Fruit fly (Drosophila melanogaster) whole organism, embryonic: Measurements from ENCODE around the gene CG17996.
A peak's percentile ranks its signal among the peaks of the same experiment; 100 is the strongest.

Experiments used
- BEAF-32 ChIP-seq: fragments of 200-800 bp; sonication (Bioruptor generic); optimal IDR thresholded peaks from 3 replicates; lab custom pipeline; 2017; ENCODE audit warnings: missing biosample characterization, missing genetic modification characterization, mild to moderate bottlenecking, moderate library complexity, missing genetic modification reagents
- CG10147 ChIP-seq: fragments of 200-800 bp; sonication (Bioruptor generic); optimal IDR thresholded peaks from 2 replicates; lab custom pipeline; 2019; ENCODE audit warnings: missing biosample characterization, mild to moderate bottlenecking, missing genetic modification characterization, moderate library complexity
- CG10462 ChIP-seq: fragments of 200-800 bp; sonication (Bioruptor generic); optimal IDR thresholded peaks from 2 replicates; lab custom pipeline; 2016; ENCODE audit warnings: missing biosample characterization, missing genetic modification characterization
- CG11456 ChIP-seq: fragments of 200-800 bp; sonication (Bioruptor generic); IDR thresholded peaks from 3 replicates; pipeline ENCODE4 v1.3.6; 2022; ENCODE audit warnings: missing biosample characterization, missing genetic modification characterization
- CG12104 ChIP-seq: fragments of 200-800 bp; sonication (Bioruptor generic); optimal IDR thresholded peaks from 3 replicates; lab custom pipeline; 2016; ENCODE audit warnings: missing biosample characterization, missing genetic modification characterization
- CG1233 ChIP-seq: fragments of 200-800 bp; sonication (Bioruptor generic); optimal IDR thresholded peaks from 4 replicates; lab custom pipeline; 2018; ENCODE audit warnings: missing biosample characterization, mild to moderate bottlenecking, missing genetic modification characterization
- CG13424 ChIP-seq: fragments of 200-800 bp; sonication (Bioruptor generic); optimal IDR thresholded peaks from 2 replicates; lab custom pipeline; 2019; ENCODE audit warnings: missing biosample characterization, mild to moderate bottlenecking, missing genetic modification characterization, moderate library complexity
- CG1602 ChIP-seq: fragments of 200-800 bp; sonication (Bioruptor generic); optimal IDR thresholded peaks from 3 replicates; lab custom pipeline; 2016; ENCODE audit warnings: missing biosample characterization, missing genetic modification characterization
- CG17829 ChIP-seq: fragments of 200-800 bp; optimal IDR thresholded peaks from 2 replicates; lab custom pipeline; 2019; ENCODE audit warnings: missing biosample characterization, mild to moderate bottlenecking, missing genetic modification characterization, moderate library complexity
- CG18764 ChIP-seq: fragments of 200-800 bp; sonication (Bioruptor generic); optimal IDR thresholded peaks from 3 replicates; lab custom pipeline; 2016; ENCODE audit warnings: missing biosample characterization, missing genetic modification characterization
- CG2120 ChIP-seq: fragments of 200-800 bp; sonication (Bioruptor generic); optimal IDR thresholded peaks from 3 replicates; lab custom pipeline; 2016; ENCODE audit warnings: missing biosample characterization, missing genetic modification characterization
- CG2889 ChIP-seq: fragments of 200-800 bp; sonication (Bioruptor generic); IDR thresholded peaks from 3 replicates; pipeline ENCODE4 v1.3.6; 2022; ENCODE audit warnings: missing biosample characterization, missing genetic modification characterization
- CG30403 ChIP-seq: fragments of 200-800 bp; sonication (Bioruptor generic); optimal IDR thresholded peaks from 3 replicates; lab custom pipeline; 2016; ENCODE audit warnings: missing biosample characterization, missing genetic modification characterization
- CG34224 ChIP-seq: fragments of 200-800 bp; sonication (Bioruptor generic); IDR thresholded peaks from 3 replicates; pipeline ENCODE4 v1.3.6; 2022; ENCODE audit warnings: missing biosample characterization, missing genetic modification characterization; ENCODE audit not compliant: partially characterized antibody
- CG3838 ChIP-seq: fragments of 200-800 bp; sonication (Bioruptor generic); optimal IDR thresholded peaks from 3 replicates; lab custom pipeline; 2016; ENCODE audit warnings: missing biosample characterization, missing genetic modification characterization
- CG6254 ChIP-seq: fragments of 200-800 bp; sonication (Bioruptor generic); optimal IDR thresholded peaks from 3 replicates; lab custom pipeline; 2017; ENCODE audit warnings: mild to moderate bottlenecking, missing biosample characterization, missing genetic modification reagents, missing genetic modification characterization
- CG6654 ChIP-seq: fragments of 200-800 bp; sonication (Bioruptor generic); optimal IDR thresholded peaks from 2 replicates; lab custom pipeline; 2017; ENCODE audit warnings: missing biosample characterization, mild to moderate bottlenecking, missing genetic modification characterization
- CG6689 ChIP-seq: fragments of 200-800 bp; sonication (Bioruptor generic); IDR thresholded peaks from 2 replicates; pipeline ENCODE4 v1.3.6; 2022; ENCODE audit warnings: missing biosample characterization, missing genetic modification characterization
- CG7357 ChIP-seq: fragments of 200-800 bp; sonication (Bioruptor generic); IDR thresholded peaks from 3 replicates; pipeline ENCODE4 v1.3.6; 2022; ENCODE audit warnings: missing biosample characterization, missing genetic modification characterization
- CG7928 ChIP-seq: fragments of 200-800 bp; sonication (Bioruptor generic); optimal IDR thresholded peaks from 2 replicates; lab custom pipeline; 2017; ENCODE audit warnings: missing biosample characterization, mild to moderate bottlenecking, missing genetic modification characterization
- CG8281 ChIP-seq: fragments of 200-800 bp; sonication (Bioruptor generic); optimal IDR thresholded peaks from 2 replicates; lab custom pipeline; 2018; ENCODE audit warnings: missing biosample characterization, mild to moderate bottlenecking, missing genetic modification characterization, moderate library complexity
- CG9727 ChIP-seq: fragments of 200-800 bp; sonication (Bioruptor generic); optimal IDR thresholded peaks from 3 replicates; lab custom pipeline; 2017; ENCODE audit warnings: missing biosample characterization, mild to moderate bottlenecking, missing genetic modification characterization
- CG9932 ChIP-seq: fragments of 200-800 bp; sonication (Bioruptor generic); IDR thresholded peaks from 2 replicates; pipeline ENCODE4 v1.3.6; 2022; ENCODE audit warnings: missing biosample characterization, missing genetic modification characterization
- Dll ChIP-seq: fragments of 200-800 bp; sonication (Bioruptor generic); IDR thresholded peaks from 4 replicates; pipeline ENCODE4 v1.3.6; 2022; ENCODE audit warnings: missing biosample characterization, missing genetic modification characterization; ENCODE audit not compliant: partially characterized antibody
- Ets65A ChIP-seq: fragments of 200-800 bp; sonication (Bioruptor generic); peaks from one replicate; lab custom pipeline; 2016; ENCODE audit warnings: missing biosample characterization, missing genetic modification characterization
- H15 ChIP-seq: fragments of 200-800 bp; sonication (Bioruptor generic); IDR thresholded peaks from 3 replicates; pipeline ENCODE4 v1.3.6; 2022; ENCODE audit warnings: missing biosample characterization, missing genetic modification characterization
- Hand ChIP-seq: fragments of 200-800 bp; sonication (Bioruptor generic); optimal IDR thresholded peaks from 2 replicates; lab custom pipeline; 2017; ENCODE audit warnings: mild to moderate bottlenecking, missing biosample characterization, missing genetic modification reagents, missing genetic modification characterization
- Hmx ChIP-seq: fragments of 200-800 bp; sonication (Bioruptor generic); optimal IDR thresholded peaks from 2 replicates; lab custom pipeline; 2016; ENCODE audit warnings: missing biosample characterization, missing genetic modification characterization
- Hr78 ChIP-seq, 2 experiments: fragments of 200-800 bp in 1 of 2; fragments of >200 bp in 1 of 2; sonication (Bioruptor generic) in 1 of 2; optimal IDR thresholded peaks; 2 replicates each; lab custom pipeline; 2017 to 2019; ENCODE audit warnings: missing biosample characterization in 2 of 2, missing genetic modification characterization in 2 of 2, mild to moderate bottlenecking in 1 of 2, moderate library complexity in 1 of 2
- MBD-R2 ChIP-seq: fragments of 200-800 bp; sonication (Bioruptor generic); IDR thresholded peaks from 2 replicates; pipeline ENCODE4 v1.3.6; 2022; ENCODE audit warnings: missing biosample characterization, missing genetic modification characterization
- MTF-1 ChIP-seq: fragments of 200-800 bp; sonication (Bioruptor generic); optimal IDR thresholded peaks from 2 replicates; lab custom pipeline; 2018; ENCODE audit warnings: missing biosample characterization, mild to moderate bottlenecking, missing genetic modification characterization, borderline replicate concordance
- NFAT ChIP-seq: fragments of 200-800 bp; sonication (Bioruptor generic); IDR thresholded peaks from 2 replicates; pipeline ENCODE4 v1.3.6; 2022; ENCODE audit warnings: missing biosample characterization, missing genetic modification characterization
- Ptx1 ChIP-seq: fragments of 200-800 bp; sonication (Bioruptor generic); IDR thresholded peaks from 2 replicates; pipeline ENCODE4 v1.3.6; 2022; ENCODE audit warnings: missing biosample characterization, missing genetic modification characterization
- Ravus ChIP-seq: fragments of 200-800 bp; sonication (Bioruptor generic); IDR thresholded peaks from 2 replicates; pipeline ENCODE4 v1.3.6; 2022; ENCODE audit warnings: missing biosample characterization, missing genetic modification characterization
- Sry-δ ChIP-seq: fragments of 200-800 bp; sonication (Bioruptor generic); optimal IDR thresholded peaks from 2 replicates; lab custom pipeline; 2016; ENCODE audit warnings: missing biosample characterization, missing genetic modification characterization
- aop ChIP-seq: fragments of 200-800 bp; sonication (Bioruptor generic); IDR thresholded peaks from 2 replicates; pipeline ENCODE4 v1.3.6; 2022; ENCODE audit warnings: missing biosample characterization, missing genetic modification characterization
- bcd ChIP-seq: fragments of 200-800 bp; sonication (Bioruptor generic); optimal IDR thresholded peaks from 2 replicates; lab custom pipeline; 2017; ENCODE audit warnings: missing biosample characterization, mild to moderate bottlenecking, missing genetic modification characterization
- cato ChIP-seq: fragments of 200-800 bp; sonication (Bioruptor generic); optimal IDR thresholded peaks from 2 replicates; lab custom pipeline; 2016; ENCODE audit warnings: missing biosample characterization, missing genetic modification characterization, borderline replicate concordance
- caup ChIP-seq: fragments of 200-800 bp; sonication (Bioruptor generic); optimal IDR thresholded peaks from 3 replicates; lab custom pipeline; 2017; ENCODE audit warnings: missing biosample characterization, mild to moderate bottlenecking, missing genetic modification characterization, moderate library complexity; ENCODE audit not compliant: severe bottlenecking
- dmrt11E ChIP-seq: fragments of 200-800 bp; sonication (Bioruptor generic); optimal IDR thresholded peaks from 3 replicates; lab custom pipeline; 2018; ENCODE audit warnings: missing biosample characterization, mild to moderate bottlenecking, missing genetic modification characterization, moderate library complexity
- fd102C ChIP-seq: fragments of 200-800 bp; sonication (Bioruptor generic); optimal IDR thresholded peaks from 2 replicates; lab custom pipeline; 2018; ENCODE audit warnings: missing biosample characterization, mild to moderate bottlenecking, missing genetic modification characterization, moderate library complexity
- grn ChIP-seq: fragments of 200-800 bp; sonication (Bioruptor generic); optimal IDR thresholded peaks from 3 replicates; lab custom pipeline; 2017; ENCODE audit warnings: missing biosample characterization, missing genetic modification characterization
- insv ChIP-seq, 2 experiments: fragments of 200-800 bp; sonication (Bioruptor generic); optimal IDR thresholded peaks; 3 replicates each; lab custom pipeline; 2016 to 2018; ENCODE audit warnings: missing biosample characterization in 2 of 2, missing genetic modification characterization in 2 of 2
- pros ChIP-seq: fragments of 200-800 bp; sonication (Bioruptor generic); optimal IDR thresholded peaks from 3 replicates; lab custom pipeline; 2019; ENCODE audit warnings: missing biosample characterization, mild to moderate bottlenecking, missing genetic modification characterization, moderate library complexity
- ro ChIP-seq: fragments of 200-800 bp; sonication (Bioruptor generic); IDR thresholded peaks from 2 replicates; pipeline ENCODE4 v1.3.6; 2022; ENCODE audit warnings: missing biosample characterization, missing genetic modification characterization
- row ChIP-seq: fragments of 200-800 bp; sonication (Bioruptor generic); IDR thresholded peaks from 3 replicates; pipeline ENCODE4 v1.3.6; 2022; ENCODE audit warnings: missing biosample characterization, missing genetic modification characterization
- seq ChIP-seq: fragments of 200-800 bp; sonication (Bioruptor generic); IDR thresholded peaks from 2 replicates; pipeline ENCODE4 v1.3.6; 2022; ENCODE audit warnings: missing biosample characterization, missing genetic modification characterization
- sqz ChIP-seq: fragments of 200-800 bp; sonication (Bioruptor generic); optimal IDR thresholded peaks from 3 replicates; lab custom pipeline; 2018; ENCODE audit warnings: missing biosample characterization, mild to moderate bottlenecking, missing genetic modification characterization
- sr ChIP-seq: fragments of 200-800 bp; sonication (Bioruptor generic); IDR thresholded peaks from 3 replicates; pipeline ENCODE4 v1.3.6; 2022; ENCODE audit warnings: missing biosample characterization, missing genetic modification characterization
- ssp ChIP-seq: fragments of 200-800 bp; sonication (Bioruptor generic); IDR thresholded peaks from 2 replicates; pipeline ENCODE4 v1.3.6; 2022; ENCODE audit warnings: missing biosample characterization, missing genetic modification characterization
- twi ChIP-seq: fragments of 200-800 bp; optimal IDR thresholded peaks from 2 replicates; lab custom pipeline; 2019; ENCODE audit warnings: missing biosample characterization, mild to moderate bottlenecking, missing genetic modification characterization, moderate library complexity
- unpg ChIP-seq: fragments of 200-800 bp; sonication (Bioruptor generic); optimal IDR thresholded peaks from 3 replicates; lab custom pipeline; 2018; ENCODE audit warnings: missing biosample characterization, mild to moderate bottlenecking, missing genetic modification characterization, moderate library complexity

The CG17996 gene

DNA sequence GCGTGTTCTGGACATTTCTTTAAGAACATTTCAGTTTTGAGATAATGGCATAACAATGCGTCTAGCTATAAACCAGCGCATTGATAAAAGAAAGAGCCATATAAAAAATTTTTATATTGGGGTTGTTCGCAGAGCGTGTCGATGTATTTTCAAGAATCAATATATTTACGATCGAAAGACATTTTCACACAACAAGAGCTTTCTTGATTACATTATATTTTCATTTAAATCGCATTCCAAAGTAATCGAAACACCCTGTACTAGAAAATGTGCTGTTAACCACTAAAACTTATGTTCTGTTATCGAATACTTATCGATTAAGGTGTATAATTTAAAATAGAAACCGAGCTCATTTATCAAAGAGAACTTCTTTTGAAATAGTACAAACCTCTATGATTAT is 27.1 kb downstream of the CG17996 start (continued):
- TF ChIP-seq CG10462 (GFP tag; lab: Kevin White, UChicago), result no peak
- no peak for TF ChIP-seq ro (GFP tag; lab: Robert Waterston, UW)
- no peak for TF ChIP-seq twi (tag; lab: Kevin White, UChicago)
- no peak for TF ChIP-seq cato
- TF ChIP-seq Ptx1 (GFP tag; lab: Robert Waterston, UW), result no peak
- peak; percentile 62 for TF ChIP-seq CG30403 (GFP tag; lab: Kevin White, UChicago)
- no peak for TF ChIP-seq CG6654 (GFP tag; lab: Kevin White, UChicago)
- no peak for TF ChIP-seq CG7357 (GFP tag; lab: Robert Waterston, UW)
- TF ChIP-seq seq, result peak; percentile 41; the same call in 1 of the 2 replicates
- peak; percentile 60 for TF ChIP-seq row (GFP tag; lab: Robert Waterston, UW)
- no peak for TF ChIP-seq sqz
- TF ChIP-seq dmrt11E (tag; lab: Kevin White, UChicago), result no peak
- TF ChIP-seq CG11456 (GFP tag; lab: Robert Waterston, UW), result no peak
- TF ChIP-seq unpg (GFP tag; lab: Kevin White, UChicago), result peak; percentile 64
- no peak for TF ChIP-seq CG3838
- TF ChIP-seq Hr78 (GFP tag; optimal IDR thresholded peaks at IDR 0.05; lab: Kevin White, UChicago), result no peak
- peak; percentile 72 for TF ChIP-seq CG13424 (tag; lab: Kevin White, UChicago)
- peak; percentile 77 for TF ChIP-seq CG2120 (GFP tag; lab: Kevin White, UChicago)
- no peak for TF ChIP-seq CG1233 (GFP tag; lab: Kevin White, UChicago)
- no peak for TF ChIP-seq Hmx (GFP tag; lab: Kevin White, UChicago)
- no peak for TF ChIP-seq CG18764
- no peak; the same call in 1 of the 2 replicates for TF ChIP-seq CG9932 (GFP tag; lab: Robert Waterston, UW)
- TF ChIP-seq sr (GFP tag; lab: Robert Waterston, UW), result no peak
- no peak for TF ChIP-seq CG8281
- no peak for TF ChIP-seq pros (GFP tag; lab: Kevin White, UChicago)
- TF ChIP-seq caup (GFP tag; lab: Kevin White, UChicago), result peak; percentile 47
- TF ChIP-seq ssp (GFP tag; lab: Robert Waterston, UW), result no peak
- no peak for TF ChIP-seq CG9727
- no peak for TF ChIP-seq CG1602 (GFP tag; lab: Kevin White, UChicago)
- peak; percentile 10; the same call in 1 of the 2 replicates for TF ChIP-seq Ravus (GFP tag; lab: Robert Waterston, UW)
- TF ChIP-seq NFAT (GFP tag; lab: Robert Waterston, UW), result no peak
- TF ChIP-seq Ets65A, result peak; percentile 94

DNA sequence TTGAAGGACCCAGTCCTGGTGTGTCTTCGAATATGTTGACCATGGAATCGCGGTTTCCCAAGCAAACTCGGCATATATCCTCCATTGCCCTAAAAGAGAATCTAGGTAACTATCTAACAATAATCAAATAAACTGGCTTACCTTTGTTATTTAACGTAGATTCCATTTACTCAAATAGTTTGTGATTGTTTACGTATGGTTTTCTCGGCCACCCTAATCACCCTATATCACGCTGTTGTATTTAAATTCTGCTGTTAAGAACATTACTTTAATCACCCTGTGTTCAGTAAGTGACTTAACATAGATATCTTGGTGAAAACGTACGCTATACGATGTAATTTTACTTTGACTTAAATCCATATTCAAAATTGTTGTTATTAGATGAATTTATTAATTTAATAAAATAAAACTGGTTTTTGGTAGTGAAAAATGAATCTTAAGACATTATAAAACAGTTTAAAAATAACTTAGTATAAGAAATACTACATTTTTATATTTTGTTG is 27.8 kb downstream of the CG17996 start:
- TF ChIP-seq bcd (GFP tag; lab: Kevin White, UChicago) (no peak), CG18764 (no peak), CG17829 (tag; lab: Kevin White, UChicago) (no peak), aop (no peak), insv (GFP tag; optimal IDR thresholded peaks at IDR 0.05; lab: Kevin White, UChicago) (no peak), CG2889 (GFP tag; lab: Robert Waterston, UW) (no peak), CG34224 (GFP tag; lab: Robert Waterston, UW) (no peak), Dll (GFP tag; lab: Robert Waterston, UW) (no peak), fd102C (GFP tag; lab: Kevin White, UChicago) (no peak), CG12104 (no peak), CG7928 (GFP tag; lab: Kevin White, UChicago) (no peak), CG10147 (no peak), BEAF-32 (GFP tag; lab: Kevin White, UChicago) (peak; percentile 2), Hand (GFP tag; lab: Kevin White, UChicago) (no peak), grn (GFP tag; lab: Kevin White, UChicago) (no peak), CG6254 (GFP tag; lab: Kevin White, UChicago) (no peak), H15 (GFP tag; lab: Robert Waterston, UW) (no peak), Sry-δ (no peak), MBD-R2 (GFP tag; lab: Robert Waterston, UW) (peak; percentile 62), MTF-1 (no peak), CG6689 (GFP tag; lab: Robert Waterston, UW) (no peak)
